Worm (Caenorhabditis elegans): ENCODE results near the gene Y57G11A.5.

The Y57G11A.5 gene

DNA sequence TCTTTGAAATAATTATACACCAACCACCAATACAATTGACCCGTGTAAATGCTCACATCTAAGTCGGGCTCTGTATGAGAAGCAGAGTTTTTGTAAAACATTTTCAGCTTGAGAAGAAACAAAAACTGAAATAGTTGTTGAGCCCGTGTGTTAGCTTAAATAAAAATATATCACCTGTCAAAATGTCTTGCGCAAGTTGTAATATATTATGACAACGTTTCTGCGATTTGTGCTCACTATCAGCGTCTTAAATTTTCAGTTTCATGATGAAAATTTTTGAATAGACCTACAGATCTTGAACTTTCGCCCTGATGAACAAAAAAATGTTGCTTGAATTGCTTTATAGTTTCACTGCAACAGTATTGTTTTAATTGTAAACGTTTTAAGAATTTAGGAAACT is 22.7 kb upstream of the Y57G11A.5 start, which contains the start of gene T27E7.4:
Gene T27E7.4, minus strand, starts transcription at position 101 of the 400 bp plus-strand sequence.
- no peak for TF ChIP-seq ama-1 (optimal IDR thresholded peaks at IDR 0.05)
- no peak for TF ChIP-seq tbx-11 (GFP tag; IDR thresholded peaks at IDR 0.05)
- no peak for TF ChIP-seq B0310.2 (tag; optimal IDR thresholded peaks at IDR 0.05)
- TF ChIP-seq sea-1 (GFP tag; conservative IDR thresholded peaks at IDR 0.05) = no peak
- no peak for TF ChIP-seq scrt-1 (GFP tag; IDR thresholded peaks at IDR 0.05)
- no peak for TF ChIP-seq ceh-13 (GFP tag; optimal IDR thresholded peaks at IDR 0.05)
- TF ChIP-seq pes-1 (GFP tag; IDR thresholded peaks at IDR 0.05) = no peak
- no peak for TF ChIP-seq hmg-4 (GFP tag; optimal IDR thresholded peaks at IDR 0.05)
- TF ChIP-seq hnd-1 (tag; optimal IDR thresholded peaks at IDR 0.05) = no peak
- no peak for TF ChIP-seq ets-7 (tag; optimal IDR thresholded peaks at IDR 0.05)
- no peak for TF ChIP-seq ceh-36 (tag; optimal IDR thresholded peaks at IDR 0.05)
- TF ChIP-seq tbx-37 (GFP tag; conservative IDR thresholded peaks at IDR 0.05) = no peak
- no peak for TF ChIP-seq F13C5.2 (tag; optimal IDR thresholded peaks at IDR 0.05)
- no peak for TF ChIP-seq tra-4 (tag; optimal IDR thresholded peaks at IDR 0.05)
- no peak for TF ChIP-seq flt-1 (GFP tag; IDR thresholded peaks at IDR 0.05)

DNA sequence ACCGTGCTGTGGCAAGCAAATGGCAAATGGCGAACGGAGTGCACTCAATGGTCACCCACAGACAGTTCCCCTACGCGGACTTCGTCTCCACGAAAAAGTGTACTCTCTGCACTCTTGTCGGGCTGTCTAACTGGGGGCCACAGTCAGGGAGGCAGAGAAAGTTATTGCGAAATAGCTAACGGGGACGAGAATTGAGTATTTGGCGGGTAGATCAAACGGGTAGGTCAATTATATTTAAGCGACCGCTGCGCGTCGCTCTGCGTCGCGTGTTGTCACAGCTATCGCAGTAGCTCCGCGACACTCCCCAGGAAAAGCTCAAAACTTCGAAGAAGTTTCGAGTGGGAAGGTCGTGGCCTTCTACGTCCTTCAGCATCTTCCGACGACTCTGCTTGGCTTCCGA is 20.1 kb upstream of the Y57G11A.5 start:
- TF ChIP-seq pes-1 (GFP tag; IDR thresholded peaks at IDR 0.05) = no peak
- TF ChIP-seq sea-1 (GFP tag; conservative IDR thresholded peaks at IDR 0.05) = no peak
- TF ChIP-seq hnd-1 (tag; optimal IDR thresholded peaks at IDR 0.05) = no peak
- no peak for TF ChIP-seq ceh-13 (GFP tag; optimal IDR thresholded peaks at IDR 0.05)
- TF ChIP-seq aly-1 (tag; optimal IDR thresholded peaks at IDR 0.05) = no peak
- no peak for TF ChIP-seq B0310.2 (tag; optimal IDR thresholded peaks at IDR 0.05)
- TF ChIP-seq tbx-37 (GFP tag; conservative IDR thresholded peaks at IDR 0.05) = no peak
- no peak for TF ChIP-seq ceh-36 (tag; optimal IDR thresholded peaks at IDR 0.05)

DNA sequence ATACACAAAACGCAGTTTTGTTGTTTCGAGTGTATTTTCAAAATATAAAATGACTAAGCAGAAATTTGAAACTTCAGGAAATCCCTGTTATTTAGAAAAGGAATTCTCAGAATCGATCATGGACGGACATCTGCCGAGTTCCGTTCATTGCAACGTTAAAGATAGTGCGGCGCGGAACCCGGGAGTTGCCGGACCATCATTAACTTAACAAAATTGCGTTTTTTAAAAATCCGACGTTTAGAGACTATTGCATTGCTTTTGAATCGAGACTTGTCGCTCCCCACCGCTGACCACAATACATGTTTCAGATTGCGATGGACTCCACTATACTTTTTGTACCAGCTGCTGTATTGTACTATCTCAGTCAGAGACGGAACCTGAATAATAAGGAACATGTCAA is 17.7 kb upstream of the Y57G11A.5 start:
- TF ChIP-seq ama-1 (optimal IDR thresholded peaks at IDR 0.05) = no peak
- no peak for TF ChIP-seq B0310.2 (tag; optimal IDR thresholded peaks at IDR 0.05)
- no peak for TF ChIP-seq aly-1 (tag; optimal IDR thresholded peaks at IDR 0.05)
- no peak for TF ChIP-seq ets-7 (tag; optimal IDR thresholded peaks at IDR 0.05)
- no peak for TF ChIP-seq F13C5.2 (tag; optimal IDR thresholded peaks at IDR 0.05)
- no peak for TF ChIP-seq tbx-37 (GFP tag; conservative IDR thresholded peaks at IDR 0.05)
- TF ChIP-seq scrt-1 (GFP tag; IDR thresholded peaks at IDR 0.05) = no peak
- no peak for TF ChIP-seq hmg-4 (GFP tag; optimal IDR thresholded peaks at IDR 0.05)

DNA sequence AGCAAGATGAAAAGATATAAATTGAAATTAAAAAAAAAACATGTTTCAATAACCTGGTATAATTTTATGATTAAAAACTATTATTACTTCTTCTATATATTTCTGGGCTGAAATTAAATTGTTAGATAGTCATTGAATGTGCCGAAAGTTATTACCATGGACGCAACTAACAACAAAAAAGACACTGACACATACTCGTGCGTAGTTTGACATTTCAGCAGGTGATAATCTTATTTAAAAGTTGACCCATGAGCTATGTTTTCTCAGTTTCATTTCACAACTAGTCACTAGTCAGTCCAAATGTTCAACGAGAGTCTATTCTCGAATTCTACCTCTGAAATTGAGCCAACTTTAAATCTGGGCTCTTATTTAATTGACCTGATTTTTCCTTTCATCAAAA is 16.4 kb upstream of the Y57G11A.5 start, which contains the start of gene T27E7.3:
Gene T27E7.3, plus strand, starts transcription at position 301 of the 400 bp plus-strand sequence.
- TF ChIP-seq F13C5.2 (tag; optimal IDR thresholded peaks at IDR 0.05) (no peak), hmg-4 (GFP tag; optimal IDR thresholded peaks at IDR 0.05) (no peak), tbx-37 (GFP tag; conservative IDR thresholded peaks at IDR 0.05) (no peak), ama-1 (optimal IDR thresholded peaks at IDR 0.05) (no peak), ceh-36 (tag; optimal IDR thresholded peaks at IDR 0.05) (no peak), hnd-1 (tag; optimal IDR thresholded peaks at IDR 0.05) (no peak), flt-1 (GFP tag; IDR thresholded peaks at IDR 0.05) (no peak), tra-4 (tag; optimal IDR thresholded peaks at IDR 0.05) (no peak)

DNA sequence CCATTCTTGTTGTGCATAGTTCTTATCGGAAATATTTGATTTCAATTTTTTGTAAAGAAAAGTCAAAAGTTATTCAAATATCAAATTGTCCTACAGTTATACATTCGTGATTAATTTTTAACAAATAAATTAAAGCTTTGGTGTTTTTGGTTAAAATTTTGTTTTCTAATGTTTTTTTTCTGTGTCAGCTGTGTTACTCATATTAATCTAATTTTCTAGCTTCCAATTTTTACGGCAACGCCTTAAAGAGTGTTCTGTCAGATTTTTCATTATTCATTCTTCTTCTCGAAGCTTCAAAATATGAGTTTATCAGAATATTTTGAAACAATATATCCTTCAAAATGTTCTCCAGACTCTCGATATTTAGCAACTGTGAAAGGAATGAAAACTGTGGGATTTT is 11.3 kb upstream of the Y57G11A.5 start, which contains the start of gene srh-63:
Gene srh-63, plus strand, starts transcription at position 301 of the 400 bp plus-strand sequence.
- TF ChIP-seq ets-7 (tag; optimal IDR thresholded peaks at IDR 0.05) (no peak), ceh-13 (GFP tag; optimal IDR thresholded peaks at IDR 0.05) (no peak), tra-4 (tag; optimal IDR thresholded peaks at IDR 0.05) (no peak), hmbx-1 (tag; optimal IDR thresholded peaks at IDR 0.05) (no peak), flt-1 (GFP tag; IDR thresholded peaks at IDR 0.05) (no peak), tbx-37 (GFP tag; conservative IDR thresholded peaks at IDR 0.05) (no peak), F13C5.2 (tag; optimal IDR thresholded peaks at IDR 0.05) (no peak), tbx-11 (GFP tag; IDR thresholded peaks at IDR 0.05) (no peak), scrt-1 (GFP tag; IDR thresholded peaks at IDR 0.05) (no peak), hnd-1 (tag; optimal IDR thresholded peaks at IDR 0.05) (no peak), hmg-4 (GFP tag; optimal IDR thresholded peaks at IDR 0.05) (no peak), pes-1 (GFP tag; IDR thresholded peaks at IDR 0.05) (no peak)

DNA sequence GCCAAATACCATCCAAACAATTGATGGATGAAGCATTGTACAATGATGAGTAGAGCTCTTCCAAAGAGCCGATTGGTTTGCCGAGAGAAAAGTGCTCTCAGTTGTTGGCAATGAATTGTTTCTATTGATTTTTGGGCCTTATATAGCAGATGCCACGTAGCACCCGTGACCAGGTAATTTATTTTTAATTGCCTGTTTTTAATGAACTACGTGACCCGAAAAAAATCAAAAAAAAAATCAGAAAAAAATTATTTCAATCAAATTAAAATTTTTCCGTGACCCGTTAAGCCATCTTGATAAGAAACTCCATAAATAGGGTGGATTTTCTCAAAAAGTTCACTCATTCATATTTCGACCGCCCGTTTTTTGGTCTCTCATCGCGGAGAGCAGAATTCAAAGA is 7.1 kb upstream of the Y57G11A.5 start, which contains the start of the genes Y57G11A.2 and T27E7.1:
Gene Y57G11A.2, minus strand, starts transcription at position 101 of the 400 bp plus-strand sequence.
Gene T27E7.1, plus strand, starts transcription at position 337 of the 400 bp plus-strand sequence.
- TF ChIP-seq flt-1 (GFP tag; IDR thresholded peaks at IDR 0.05) = no peak

DNA sequence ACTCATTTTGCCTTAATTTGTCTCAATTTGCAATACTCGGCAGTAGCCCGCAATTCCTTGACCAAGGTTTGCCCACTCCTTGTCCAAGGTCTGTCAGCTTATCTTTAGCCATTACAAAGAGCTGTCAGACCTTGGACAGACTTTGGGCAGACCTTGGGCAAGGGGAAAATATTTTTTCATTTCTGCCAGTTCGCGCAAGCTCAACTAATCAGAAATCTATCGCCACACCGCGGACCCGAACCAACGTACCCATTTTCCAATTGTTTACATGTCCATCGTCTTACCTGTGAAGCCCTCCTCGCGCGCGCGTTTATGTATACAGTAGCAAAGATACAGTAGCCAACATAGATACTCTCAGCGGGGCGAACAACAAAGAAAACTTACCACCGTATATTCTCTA is 2.9 kb upstream of the Y57G11A.5 start:
- TF ChIP-seq tbx-37 (GFP tag; conservative IDR thresholded peaks at IDR 0.05) (no peak), B0310.2 (tag; optimal IDR thresholded peaks at IDR 0.05) (no peak), hnd-1 (tag; optimal IDR thresholded peaks at IDR 0.05) (no peak), F13C5.2 (tag; optimal IDR thresholded peaks at IDR 0.05) (no peak), scrt-1 (GFP tag; IDR thresholded peaks at IDR 0.05) (no peak), hmbx-1 (tag; optimal IDR thresholded peaks at IDR 0.05) (no peak), ceh-36 (tag; optimal IDR thresholded peaks at IDR 0.05) (no peak), hmg-4 (GFP tag; optimal IDR thresholded peaks at IDR 0.05) (no peak), ama-1 (optimal IDR thresholded peaks at IDR 0.05) (no peak), tbx-11 (GFP tag; IDR thresholded peaks at IDR 0.05) (no peak), flt-1 (GFP tag; IDR thresholded peaks at IDR 0.05) (no peak), ceh-13 (GFP tag; optimal IDR thresholded peaks at IDR 0.05) (no peak), ets-7 (tag; optimal IDR thresholded peaks at IDR 0.05) (no peak), tra-4 (tag; optimal IDR thresholded peaks at IDR 0.05) (no peak)

DNA sequence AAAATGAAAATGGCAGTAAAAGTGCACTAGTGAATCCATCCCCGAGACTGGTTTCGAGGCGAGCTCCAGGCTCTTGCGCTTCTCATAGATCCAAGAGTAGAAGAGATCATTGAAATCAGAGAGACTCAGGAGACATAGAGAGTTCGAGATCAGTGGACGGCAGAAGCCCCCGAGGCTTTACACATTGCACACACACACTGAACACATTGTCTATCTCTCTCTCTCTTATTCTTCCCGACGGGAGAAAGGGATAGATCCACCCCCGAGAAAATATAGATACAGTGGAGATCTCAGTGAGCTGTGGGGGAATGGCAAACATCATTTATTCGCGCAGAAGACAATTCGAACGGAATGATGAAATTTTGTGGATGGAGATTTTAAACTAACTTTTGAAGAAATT is 5.3 kb downstream of the Y57G11A.5 start:
- TF ChIP-seq ama-1 (optimal IDR thresholded peaks at IDR 0.05) (no peak), tbx-37 (GFP tag; conservative IDR thresholded peaks at IDR 0.05) (no peak), ceh-13 (GFP tag; optimal IDR thresholded peaks at IDR 0.05) (no peak), flt-1 (GFP tag; IDR thresholded peaks at IDR 0.05) (no peak), hmg-4 (GFP tag; optimal IDR thresholded peaks at IDR 0.05) (no peak), tra-4 (tag; optimal IDR thresholded peaks at IDR 0.05) (no peak), pes-1 (GFP tag; IDR thresholded peaks at IDR 0.05) (no peak), hnd-1 (tag; optimal IDR thresholded peaks at IDR 0.05) (no peak), B0310.2 (tag; optimal IDR thresholded peaks at IDR 0.05) (no peak), scrt-1 (GFP tag; IDR thresholded peaks at IDR 0.05) (no peak), ets-7 (tag; optimal IDR thresholded peaks at IDR 0.05) (no peak), hmbx-1 (tag; optimal IDR thresholded peaks at IDR 0.05) (no peak)
